Worm (Caenorhabditis elegans) whole organism, L2 larva: ENCODE measurements around the gene jmjd-3.1.

Source experiments
- ZK546.5 ChIP-seq: sonication (generic microtip); optimal IDR thresholded peaks from 2 replicates; lab custom pipeline; 2017; ENCODE audit warnings: missing biosample characterization, missing genetic modification characterization
- ama-1 ChIP-seq: fragments of 150-350 bp; optimal IDR thresholded peaks from 2 replicates; lab custom pipeline; 2018; ENCODE audit warnings: inconsistent platforms
- nhr-12 ChIP-seq: fragments of 150-350 bp; optimal IDR thresholded peaks from 2 replicates; lab custom pipeline; 2014; ENCODE audit warnings: missing biosample characterization, missing genetic modification characterization
- nhr-237 ChIP-seq: fragments of 150-350 bp; optimal IDR thresholded peaks from 2 replicates; lab custom pipeline; 2014; ENCODE audit warnings: missing biosample characterization, missing genetic modification characterization
- nhr-6 ChIP-seq: fragments of 150-350 bp; optimal IDR thresholded peaks from 2 replicates; lab custom pipeline; 2014; ENCODE audit warnings: missing biosample characterization, missing genetic modification characterization

DNA sequence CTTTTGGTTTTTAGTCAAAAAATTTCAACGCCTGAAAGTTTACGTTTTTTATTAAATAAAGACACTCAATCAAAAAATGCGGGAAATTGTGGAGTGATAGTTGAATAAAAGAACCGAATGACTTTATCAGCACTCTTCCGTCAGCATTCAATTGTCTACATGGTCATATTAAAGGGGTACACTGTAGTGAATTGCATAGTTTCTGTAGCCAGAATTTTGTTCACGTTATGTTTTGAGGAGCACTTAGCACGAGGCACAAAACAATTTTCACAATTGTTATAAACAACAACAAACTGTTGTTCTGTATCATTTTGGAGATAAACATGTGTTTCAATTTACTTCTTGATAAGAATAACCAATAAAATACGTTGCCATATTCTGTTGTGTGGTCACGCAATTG, 21.8 kb upstream of the jmjd-3.1 start, which contains the start of gene D2021.4:
- TF ChIP-seq nhr-12 (tag; lab: Kevin White, UChicago) (no peak), nhr-6 (tag; lab: Kevin White, UChicago) (no peak), ama-1 (lab: Kevin White, UChicago) (no peak), ZK546.5 (tag; lab: Kevin White, UChicago) (no peak), nhr-237 (tag; lab: Kevin White, UChicago) (no peak)
